Fruit fly (Drosophila melanogaster) whole organism, embryonic: ENCODE data around the gene zld.
A peak's percentile ranks its signal among the peaks of the same experiment; 100 is the strongest.

Source experiments
- B-H2 ChIP-seq: fragments of 200-800 bp; sonication (Bioruptor generic); optimal IDR thresholded peaks from 2 replicates; lab custom pipeline; 2018; ENCODE audit warnings: missing biosample characterization, mild to moderate bottlenecking, missing genetic modification characterization
- CG10267 ChIP-seq: fragments of 200-800 bp; sonication (Bioruptor generic); optimal IDR thresholded peaks from 2 replicates; lab custom pipeline; 2018; ENCODE audit warnings: missing biosample characterization, mild to moderate bottlenecking, missing genetic modification characterization, moderate library complexity
- CG11398 ChIP-seq: fragments of 200-800 bp; sonication (Bioruptor generic); optimal IDR thresholded peaks from 2 replicates; lab custom pipeline; 2016; ENCODE audit warnings: missing biosample characterization, missing genetic modification characterization
- CG13775 ChIP-seq: fragments of 200-800 bp; sonication (Bioruptor generic); optimal IDR thresholded peaks from 3 replicates; lab custom pipeline; 2017; ENCODE audit warnings: missing biosample characterization, mild to moderate bottlenecking, missing genetic modification characterization
- CG14710 ChIP-seq: fragments of 200-800 bp; sonication (Bioruptor generic); optimal IDR thresholded peaks from 3 replicates; lab custom pipeline; 2019; ENCODE audit warnings: missing biosample characterization, mild to moderate bottlenecking, missing genetic modification characterization, moderate library complexity
- CG15514 ChIP-seq: fragments of 200-800 bp; sonication (Bioruptor generic); optimal IDR thresholded peaks from 3 replicates; lab custom pipeline; 2017; ENCODE audit warnings: missing biosample characterization, missing genetic modification characterization, mild to moderate bottlenecking, moderate library complexity, missing genetic modification reagents
- CG1603 ChIP-seq: fragments of 200-800 bp; sonication (Bioruptor generic); optimal IDR thresholded peaks from 2 replicates; lab custom pipeline; 2019; ENCODE audit warnings: missing biosample characterization, mild to moderate bottlenecking, missing genetic modification characterization, moderate library complexity
- CG17328 ChIP-seq: fragments of 200-800 bp; sonication (Bioruptor generic); IDR thresholded peaks from 2 replicates; pipeline ENCODE4 v1.3.6; 2022; ENCODE audit warnings: missing biosample characterization, missing genetic modification characterization
- CG17359 ChIP-seq: fragments of 200-800 bp; sonication (Bioruptor generic); optimal IDR thresholded peaks from 3 replicates; lab custom pipeline; 2018; ENCODE audit warnings: missing biosample characterization, mild to moderate bottlenecking, missing genetic modification characterization, moderate library complexity
- CG17361 ChIP-seq: fragments of 200-800 bp; sonication (Bioruptor generic); IDR thresholded peaks from 3 replicates; pipeline ENCODE4 v1.3.6; 2022; ENCODE audit warnings: missing biosample characterization, missing genetic modification characterization
- CG17829 ChIP-seq: fragments of 200-800 bp; optimal IDR thresholded peaks from 2 replicates; lab custom pipeline; 2019; ENCODE audit warnings: missing biosample characterization, mild to moderate bottlenecking, missing genetic modification characterization, moderate library complexity
- CG1792 ChIP-seq: fragments of 200-800 bp; sonication (Bioruptor generic); optimal IDR thresholded peaks from 2 replicates; lab custom pipeline; 2016; ENCODE audit warnings: missing biosample characterization, missing genetic modification characterization
- CG3281 ChIP-seq: fragments of 200-800 bp; sonication (Bioruptor generic); optimal IDR thresholded peaks from 3 replicates; lab custom pipeline; 2017; ENCODE audit warnings: missing biosample characterization, mild to moderate bottlenecking, missing genetic modification characterization
- CG4328 ChIP-seq: fragments of 200-800 bp; sonication (Bioruptor generic); optimal IDR thresholded peaks from 3 replicates; lab custom pipeline; 2017; ENCODE audit warnings: missing biosample characterization, missing genetic modification reagents, missing genetic modification characterization
- CG4424 ChIP-seq: fragments of 200-800 bp; sonication (Bioruptor generic); optimal IDR thresholded peaks from 3 replicates; lab custom pipeline; 2016; ENCODE audit warnings: missing biosample characterization, missing genetic modification characterization
- CG5180 ChIP-seq: fragments of 200-800 bp; sonication (Bioruptor generic); optimal IDR thresholded peaks from 3 replicates; lab custom pipeline; 2017; ENCODE audit warnings: missing biosample characterization, missing genetic modification characterization, mild to moderate bottlenecking, moderate library complexity, missing genetic modification reagents
- CG7928 ChIP-seq: fragments of 200-800 bp; sonication (Bioruptor generic); optimal IDR thresholded peaks from 2 replicates; lab custom pipeline; 2017; ENCODE audit warnings: missing biosample characterization, mild to moderate bottlenecking, missing genetic modification characterization
- CG8281 ChIP-seq: fragments of 200-800 bp; sonication (Bioruptor generic); optimal IDR thresholded peaks from 2 replicates; lab custom pipeline; 2018; ENCODE audit warnings: missing biosample characterization, mild to moderate bottlenecking, missing genetic modification characterization, moderate library complexity
- Dbx ChIP-seq: fragments of 200-800 bp; sonication (Bioruptor generic); IDR thresholded peaks from 3 replicates; pipeline ENCODE4 v1.3.6; 2022; ENCODE audit warnings: missing biosample characterization, missing genetic modification characterization
- Doc3 ChIP-seq: fragments of 200-800 bp; sonication (Bioruptor generic); IDR thresholded peaks from 3 replicates; pipeline ENCODE4 v1.3.6; 2022; ENCODE audit warnings: missing biosample characterization, missing genetic modification characterization; ENCODE audit not compliant: partially characterized antibody
- Dref ChIP-seq: fragments of 200-800 bp; sonication (Bioruptor generic); IDR thresholded peaks from 2 replicates; pipeline ENCODE4 v1.3.6; 2022; ENCODE audit warnings: missing biosample characterization, missing genetic modification characterization
- HLH54F ChIP-seq: fragments of 200-800 bp; sonication (Bioruptor generic); optimal IDR thresholded peaks from 3 replicates; lab custom pipeline; 2016; ENCODE audit warnings: missing biosample characterization, missing genetic modification characterization
- HLHmδ ChIP-seq: fragments of 200-800 bp; sonication (Bioruptor generic); optimal IDR thresholded peaks from 2 replicates; lab custom pipeline; 2018; ENCODE audit warnings: missing biosample characterization, mild to moderate bottlenecking, missing genetic modification characterization, moderate library complexity
- Hey ChIP-seq: fragments of 200-800 bp; sonication (Bioruptor generic); optimal IDR thresholded peaks from 3 replicates; lab custom pipeline; 2018; ENCODE audit warnings: missing biosample characterization, mild to moderate bottlenecking, missing genetic modification characterization
- MTF-1 ChIP-seq: fragments of 200-800 bp; sonication (Bioruptor generic); optimal IDR thresholded peaks from 2 replicates; lab custom pipeline; 2018; ENCODE audit warnings: missing biosample characterization, mild to moderate bottlenecking, missing genetic modification characterization, borderline replicate concordance
- Meics ChIP-seq: fragments of 200-800 bp; sonication (Bioruptor generic); optimal IDR thresholded peaks from 2 replicates; lab custom pipeline; 2017; ENCODE audit warnings: missing biosample characterization, mild to moderate bottlenecking, missing genetic modification characterization
- Scr ChIP-seq: fragments of 200-800 bp; sonication (Bioruptor generic); IDR thresholded peaks from 2 replicates; pipeline ENCODE4 v1.3.6; 2022; ENCODE audit warnings: missing biosample characterization, missing genetic modification characterization; ENCODE audit not compliant: partially characterized antibody
- ara ChIP-seq: fragments of 200-800 bp; sonication (Bioruptor generic); IDR thresholded peaks from 2 replicates; pipeline ENCODE4 v1.3.6; 2022; ENCODE audit warnings: missing biosample characterization, missing genetic modification characterization
- bbx ChIP-seq: fragments of 200-800 bp; sonication (Bioruptor generic); IDR thresholded peaks from 2 replicates; pipeline ENCODE4 v1.3.6; 2022; ENCODE audit warnings: missing biosample characterization, missing genetic modification characterization; ENCODE audit not compliant: partially characterized antibody
- br ChIP-seq: fragments of >200 bp; optimal IDR thresholded peaks from 2 replicates; lab custom pipeline; 2017
- chinmo ChIP-seq: fragments of 200-800 bp; sonication (Bioruptor generic); IDR thresholded peaks from 4 replicates; pipeline ENCODE4 v1.3.6; 2022; ENCODE audit warnings: missing biosample characterization, missing genetic modification characterization; ENCODE audit not compliant: partially characterized antibody
- corto ChIP-seq: fragments of 200-800 bp; sonication (Bioruptor generic); optimal IDR thresholded peaks from 2 replicates; lab custom pipeline; 2016; ENCODE audit warnings: missing biosample characterization, mild to moderate bottlenecking, missing genetic modification characterization, moderate library complexity
- cwo ChIP-seq: fragments of 200-800 bp; sonication (Bioruptor generic); optimal IDR thresholded peaks from 3 replicates; lab custom pipeline; 2017; ENCODE audit warnings: missing biosample characterization, missing genetic modification characterization, mild to moderate bottlenecking, moderate library complexity, missing genetic modification reagents
- dpn ChIP-seq, 2 experiments: fragments of 200-800 bp; sonication (Bioruptor generic); optimal IDR thresholded peaks; 3 replicates each; lab custom pipeline; 2016; ENCODE audit warnings: missing biosample characterization in 2 of 2, missing genetic modification characterization in 2 of 2
- ewg ChIP-seq: fragments of 200-800 bp; sonication (Bioruptor generic); optimal IDR thresholded peaks from 3 replicates; lab custom pipeline; 2017; ENCODE audit warnings: mild to moderate bottlenecking, missing biosample characterization, missing genetic modification reagents, missing genetic modification characterization
- eyg ChIP-seq: fragments of 200-800 bp; sonication (Bioruptor generic); optimal IDR thresholded peaks from 3 replicates; lab custom pipeline; 2016; ENCODE audit warnings: missing biosample characterization, missing genetic modification characterization
- gem ChIP-seq: fragments of 200-800 bp; sonication (Bioruptor generic); optimal IDR thresholded peaks from 2 replicates; lab custom pipeline; 2019; ENCODE audit warnings: missing biosample characterization, mild to moderate bottlenecking, missing genetic modification characterization, moderate library complexity
- gfzf ChIP-seq: fragments of 200-800 bp; sonication (Bioruptor generic); optimal IDR thresholded peaks from 2 replicates; lab custom pipeline; 2016; ENCODE audit warnings: missing biosample characterization, mild to moderate bottlenecking, missing genetic modification characterization, moderate library complexity
- grau ChIP-seq: fragments of 200-800 bp; optimal IDR thresholded peaks from 3 replicates; lab custom pipeline; 2019; ENCODE audit warnings: missing biosample characterization, mild to moderate bottlenecking, missing genetic modification characterization, moderate library complexity
- gro ChIP-seq: fragments of 200-800 bp; sonication (Bioruptor generic); optimal IDR thresholded peaks from 2 replicates; lab custom pipeline; 2016; ENCODE audit warnings: missing biosample characterization, missing genetic modification characterization
- lilli ChIP-seq: fragments of 200-800 bp; sonication (Bioruptor generic); optimal IDR thresholded peaks from 3 replicates; lab custom pipeline; 2016; ENCODE audit warnings: missing biosample characterization, missing genetic modification characterization
- nom ChIP-seq: fragments of 200-800 bp; sonication (Bioruptor generic); optimal IDR thresholded peaks from 2 replicates; lab custom pipeline; 2017; ENCODE audit warnings: missing biosample characterization, missing genetic modification characterization, mild to moderate bottlenecking, moderate library complexity, missing genetic modification reagents
- pho ChIP-seq: fragments of 200-800 bp; sonication (Bioruptor generic); optimal IDR thresholded peaks from 2 replicates; lab custom pipeline; 2016; ENCODE audit warnings: missing biosample characterization, missing genetic modification characterization
- pzg ChIP-seq: fragments of 200-800 bp; sonication (Bioruptor generic); optimal IDR thresholded peaks from 3 replicates; lab custom pipeline; 2018; ENCODE audit warnings: missing biosample characterization, mild to moderate bottlenecking, missing genetic modification characterization, moderate library complexity
- ro ChIP-seq: fragments of 200-800 bp; sonication (Bioruptor generic); IDR thresholded peaks from 2 replicates; pipeline ENCODE4 v1.3.6; 2022; ENCODE audit warnings: missing biosample characterization, missing genetic modification characterization
- schlank ChIP-seq: fragments of 200-800 bp; sonication (Bioruptor generic); optimal IDR thresholded peaks from 2 replicates; lab custom pipeline; 2018; ENCODE audit warnings: missing biosample characterization, mild to moderate bottlenecking, missing genetic modification characterization
- sob ChIP-seq: fragments of 200-800 bp; sonication (Bioruptor generic); IDR thresholded peaks from 2 replicates; pipeline ENCODE4 v1.3.6; 2022; ENCODE audit warnings: missing biosample characterization, missing genetic modification characterization
- trem ChIP-seq: fragments of 200-800 bp; optimal IDR thresholded peaks from 3 replicates; lab custom pipeline; 2019; ENCODE audit warnings: missing biosample characterization, mild to moderate bottlenecking, missing genetic modification characterization, moderate library complexity
- vfl ChIP-seq: fragments of 200-800 bp; sonication (Bioruptor generic); optimal IDR thresholded peaks from 2 replicates; lab custom pipeline; 2016; ENCODE audit warnings: missing biosample characterization, missing genetic modification characterization

zld gene

DNA sequence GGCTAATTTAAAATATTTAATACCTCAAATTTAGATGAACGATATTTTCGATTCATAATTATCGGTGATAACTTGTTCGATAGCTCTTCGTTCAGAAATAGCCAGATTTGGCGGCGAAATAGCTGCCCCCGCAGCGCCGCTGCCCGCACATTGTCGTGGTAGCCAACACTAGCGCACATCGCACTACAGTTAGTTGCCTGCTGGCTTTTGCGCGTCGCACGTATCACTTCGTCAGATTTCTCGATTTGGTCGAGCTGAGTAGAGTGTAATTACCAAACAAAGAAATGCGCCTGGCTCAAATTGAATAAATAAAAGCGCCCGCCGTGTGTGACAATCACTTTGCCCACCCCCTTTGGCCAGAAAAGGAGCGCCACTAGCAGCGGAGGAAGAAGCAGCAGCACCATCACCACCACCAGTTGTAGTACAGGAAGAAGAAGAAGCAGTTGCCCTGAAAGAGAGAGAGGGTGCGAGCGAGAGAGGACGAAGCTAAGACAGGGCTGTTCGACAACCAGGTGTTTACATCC is 32.7 kb downstream of the zld start, which contains the start of gene Abcd3 (continued):
- TF ChIP-seq CG1603 (tag; lab: Kevin White, UChicago) = peak; percentile 49
- TF ChIP-seq cwo (GFP tag; lab: Kevin White, UChicago) = peak; percentile 42
- TF ChIP-seq Hey (tag; lab: Kevin White, UChicago) = peak; percentile 26
- TF ChIP-seq CG15514 (GFP tag; lab: Kevin White, UChicago) = peak; percentile 77
- no peak for TF ChIP-seq CG8281 (tag; lab: Kevin White, UChicago)
- peak; percentile 76 for TF ChIP-seq pzg (GFP tag; lab: Kevin White, UChicago)
- peak; percentile 46 for TF ChIP-seq CG17359
- TF ChIP-seq gro (GFP tag; lab: Kevin White, UChicago) = peak; percentile 49
- peak; percentile 47 for TF ChIP-seq B-H2
- peak; percentile 81 for TF ChIP-seq Dref (GFP tag; lab: Robert Waterston, UW)
- peak; percentile 49 for TF ChIP-seq CG17829 (tag; lab: Kevin White, UChicago)
- TF ChIP-seq dpn (GFP tag; optimal IDR thresholded peaks at IDR 0.05; lab: Kevin White, UChicago) = peak in 1 of 2 experiments; percentile 44
- peak; percentile 3 for TF ChIP-seq eyg (GFP tag; lab: Kevin White, UChicago)
- peak; percentile 10 for TF ChIP-seq grau (tag; lab: Kevin White, UChicago)
- peak; percentile 62 for TF ChIP-seq vfl
- TF ChIP-seq corto (GFP tag; lab: Kevin White, UChicago) = no peak
- TF ChIP-seq CG4424 = no peak
- TF ChIP-seq chinmo (GFP tag; lab: Robert Waterston, UW) = peak; percentile 91
- TF ChIP-seq CG4328 (GFP tag; lab: Kevin White, UChicago) = peak; percentile 1
- no peak for TF ChIP-seq CG17328 (GFP tag; lab: Robert Waterston, UW)
- peak; percentile 38 for TF ChIP-seq CG14710 (tag; lab: Kevin White, UChicago)
- TF ChIP-seq schlank = peak; percentile 50
- TF ChIP-seq Scr (GFP tag; lab: Robert Waterston, UW) = peak; percentile 68
- peak; percentile 34 for TF ChIP-seq lilli (GFP tag; lab: Kevin White, UChicago)
- TF ChIP-seq CG13775 (GFP tag; lab: Kevin White, UChicago) = peak; percentile 18
- peak; percentile 8 for TF ChIP-seq gfzf (GFP tag; lab: Kevin White, UChicago)
- peak; percentile 100 for TF ChIP-seq CG3281
- peak; percentile 37 for TF ChIP-seq MTF-1 (GFP tag; lab: Kevin White, UChicago)
- 0 out of 3 replicates have a peak, but pooled peaks have one; percentile 34 for TF ChIP-seq Doc3 (GFP tag; lab: Robert Waterston, UW)
- TF ChIP-seq bbx (GFP tag; lab: Robert Waterston, UW) = peak; percentile 65
- peak; percentile 36; the same call in 1 of the 2 replicates for TF ChIP-seq ara (GFP tag; lab: Robert Waterston, UW)
- no peak for TF ChIP-seq ro (GFP tag; lab: Robert Waterston, UW)
- TF ChIP-seq CG17361 = 0 out of 3 replicates have a peak, but pooled peaks have one; percentile 36
- peak; percentile 29 for TF ChIP-seq Meics (GFP tag; lab: Kevin White, UChicago)
- TF ChIP-seq CG1792 (GFP tag; lab: Kevin White, UChicago) = peak; percentile 40
- TF ChIP-seq CG5180 (GFP tag; lab: Kevin White, UChicago) = peak; percentile 44
- no peak for TF ChIP-seq CG11398 (GFP tag; lab: Kevin White, UChicago)
- peak; percentile 83 for TF ChIP-seq CG10267 (tag; lab: Kevin White, UChicago)
- TF ChIP-seq Dbx (GFP tag; lab: Robert Waterston, UW) = peak; percentile 14; the same call in 1 of the 3 replicates
- peak; percentile 22 for TF ChIP-seq HLHmδ
- TF ChIP-seq HLH54F (GFP tag; lab: Kevin White, UChicago) = peak; percentile 39
- TF ChIP-seq nom (GFP tag; lab: Kevin White, UChicago) = peak; percentile 73
- TF ChIP-seq pho = no peak
- TF ChIP-seq sob = peak; percentile 47; the same call in 1 of the 2 replicates
- TF ChIP-seq CG7928 (GFP tag; lab: Kevin White, UChicago) = peak; percentile 23
- peak; percentile 38 for TF ChIP-seq ewg
- TF ChIP-seq gem (tag; lab: Kevin White, UChicago) = no peak
- no peak for TF ChIP-seq br (lab: Kevin White, UChicago)
- TF ChIP-seq trem (tag; lab: Kevin White, UChicago) = peak; percentile 46
